Worm (Caenorhabditis elegans) whole organism, young adult: ENCODE results near the gene set-24.
A peak's percentile ranks its signal among the peaks of the same experiment; 100 is the strongest.

Source experiments
- F10E7.11 ChIP-seq: sonication (generic microtip); optimal IDR thresholded peaks from 2 replicates; lab custom pipeline; 2017; ENCODE audit warnings: mild to moderate bottlenecking, missing genetic modification characterization, moderate library complexity, missing compliant biosample characterization
- F57C9.4 ChIP-seq: sonication (generic microtip); optimal IDR thresholded peaks from 2 replicates; lab custom pipeline; 2017; ENCODE audit warnings: mild to moderate bottlenecking, missing genetic modification characterization, missing compliant biosample characterization
- T26A5.8 ChIP-seq: sonication (generic microtip); optimal IDR thresholded peaks from 2 replicates; lab custom pipeline; 2016; ENCODE audit warnings: missing genetic modification characterization, missing compliant biosample characterization
- Y53G8AR.9 ChIP-seq: fragments of 200-800 bp; sonication (Bioruptor generic); conservative IDR thresholded peaks from 2 replicates; pipeline ENCODE4 v1.3.6; 2022; ENCODE audit warnings: missing genetic modification reagents, missing genetic modification characterization, missing compliant biosample characterization
- bed-1 ChIP-seq: fragments of 200-800 bp; sonication (Bioruptor generic); IDR thresholded peaks from 2 replicates; pipeline ENCODE4 v1.3.6; 2022; ENCODE audit warnings: missing genetic modification reagents, missing genetic modification characterization, missing compliant biosample characterization
- ceh-100 ChIP-seq: fragments of 200-800 bp; sonication (Bioruptor generic); IDR thresholded peaks from 2 replicates; pipeline ENCODE4 v1.3.6; 2022; ENCODE audit warnings: missing genetic modification reagents, missing genetic modification characterization, missing compliant biosample characterization
- ceh-27 ChIP-seq: fragments of 200-800 bp; sonication (Bioruptor generic); optimal IDR thresholded peaks from 2 replicates; lab custom pipeline; 2018; ENCODE audit warnings: mild to moderate bottlenecking, missing genetic modification characterization, moderate library complexity, missing compliant biosample characterization
- ceh-91 ChIP-seq: fragments of 200-800 bp; sonication (Bioruptor generic); IDR thresholded peaks from 2 replicates; pipeline ENCODE4 v1.3.6; 2022; ENCODE audit warnings: missing genetic modification reagents, missing genetic modification characterization, missing compliant biosample characterization
- dox-1 ChIP-seq: fragments of 200-800 bp; sonication (Bioruptor generic); IDR thresholded peaks from 2 replicates; pipeline ENCODE4 v1.3.6; 2022; ENCODE audit warnings: missing genetic modification reagents, missing genetic modification characterization, missing compliant biosample characterization
- efl-1 ChIP-seq: fragments of 150-350 bp; optimal IDR thresholded peaks from 2 replicates; lab custom pipeline; 2014; ENCODE audit warnings: missing biosample characterization, missing genetic modification reagents, missing genetic modification characterization
- let-526 ChIP-seq: fragments of 200-800 bp; sonication (Bioruptor generic); IDR thresholded peaks from 2 replicates; pipeline ENCODE4 v1.3.6; 2022; ENCODE audit warnings: missing genetic modification reagents, missing genetic modification characterization, missing compliant biosample characterization
- lin-26 ChIP-seq: fragments of 200-800 bp; sonication (Bioruptor generic); IDR thresholded peaks from 2 replicates; pipeline ENCODE4 v1.3.6; 2022; ENCODE audit warnings: missing genetic modification reagents, missing genetic modification characterization, missing compliant biosample characterization
- madf-8 ChIP-seq: fragments of 200-800 bp; sonication (Bioruptor generic); conservative IDR thresholded peaks from 2 replicates; pipeline ENCODE4 v1.3.6; 2022; ENCODE audit warnings: missing genetic modification reagents, missing genetic modification characterization, missing compliant biosample characterization
- mxl-1 ChIP-seq: sonication (generic microtip); optimal IDR thresholded peaks from 2 replicates; lab custom pipeline; 2016; ENCODE audit warnings: missing genetic modification characterization, missing compliant biosample characterization
- nhr-179 ChIP-seq: sonication (generic microtip); optimal IDR thresholded peaks from 2 replicates; lab custom pipeline; 2016; ENCODE audit warnings: mild to moderate bottlenecking, missing genetic modification characterization, missing compliant biosample characterization
- nhr-80 ChIP-seq: sonication (generic microtip); optimal IDR thresholded peaks from 2 replicates; lab custom pipeline; 2016; ENCODE audit warnings: missing genetic modification characterization, missing compliant biosample characterization
- pbrm-1 ChIP-seq: fragments of 200-800 bp; sonication (Bioruptor generic); IDR thresholded peaks from 2 replicates; pipeline ENCODE4 v1.3.6; 2022; ENCODE audit warnings: missing genetic modification reagents, missing genetic modification characterization, missing compliant biosample characterization
- pha-4 ChIP-seq: fragments of 150-350 bp; sonication (generic microtip); optimal IDR thresholded peaks from 2 replicates; lab custom pipeline; 2014; ENCODE audit warnings: missing biosample characterization, missing genetic modification reagents, missing genetic modification characterization
- rcor-1 ChIP-seq: fragments of 200-800 bp; sonication (Bioruptor generic); IDR thresholded peaks from 2 replicates; pipeline ENCODE4 v1.3.6; 2022; ENCODE audit warnings: missing genetic modification reagents, missing genetic modification characterization, missing compliant biosample characterization
- snpc-1.1 ChIP-seq: sonication (generic microtip); optimal IDR thresholded peaks from 2 replicates; lab custom pipeline; 2017; ENCODE audit warnings: missing genetic modification characterization, mild to moderate bottlenecking, missing compliant biosample characterization, antibody characterized with exemption, moderate library complexity, missing genotype, missing genetic modification reagents; ENCODE audit not compliant: insufficient read depth
- snpc-3.4 ChIP-seq: sonication (generic microtip); optimal IDR thresholded peaks from 2 replicates; lab custom pipeline; 2017; ENCODE audit warnings: missing genetic modification characterization, mild to moderate bottlenecking, missing compliant biosample characterization, antibody characterized with exemption, moderate library complexity, missing genotype, missing genetic modification reagents
- snpc-4 ChIP-seq, 5 experiments: fragments of 150-350 bp in 1 of 5; sonication (generic microtip) in 4 of 5; optimal IDR thresholded peaks; 2 replicates each; lab custom pipeline; 2014 to 2018; ENCODE audit warnings: missing genetic modification characterization in 5 of 5, missing biosample characterization in 3 of 5, antibody characterized with exemption in 2 of 5, mild to moderate bottlenecking in 2 of 5, missing compliant biosample characterization in 2 of 5, missing genotype in 2 of 5, moderate library complexity in 2 of 5, missing genetic modification reagents in 1 of 5
- somi-1 ChIP-seq: fragments of 200-800 bp; sonication (Bioruptor generic); optimal IDR thresholded peaks from 2 replicates; lab custom pipeline; 2018; ENCODE audit warnings: mild to moderate bottlenecking, missing genetic modification characterization, missing compliant biosample characterization
- unc-130 ChIP-seq: sonication (generic microtip); optimal IDR thresholded peaks from 2 replicates; lab custom pipeline; 2016; ENCODE audit warnings: missing genetic modification reagents, missing genetic modification characterization, missing compliant biosample characterization
- unc-62 ChIP-seq: fragments of 150-350 bp; optimal IDR thresholded peaks from 2 replicates; lab custom pipeline; 2014; ENCODE audit warnings: missing biosample characterization, missing genetic modification reagents, missing genetic modification characterization
- ztf-25 ChIP-seq: fragments of 200-800 bp; sonication (Bioruptor generic); IDR thresholded peaks from 2 replicates; pipeline ENCODE4 v1.3.6; 2022; ENCODE audit warnings: missing genetic modification reagents, missing genetic modification characterization, missing compliant biosample characterization
- ztf-28 ChIP-seq: fragments of 200-800 bp; sonication (Bioruptor generic); IDR thresholded peaks from 2 replicates; pipeline ENCODE4 v1.3.6; 2022; ENCODE audit warnings: missing genetic modification reagents, missing genetic modification characterization, missing compliant biosample characterization
- ztf-6 ChIP-seq: fragments of 200-800 bp; sonication (Bioruptor generic); IDR thresholded peaks from 2 replicates; pipeline ENCODE4 v1.3.6; 2022; ENCODE audit warnings: missing genetic modification reagents, missing genetic modification characterization, missing compliant biosample characterization

set-24 gene

DNA sequence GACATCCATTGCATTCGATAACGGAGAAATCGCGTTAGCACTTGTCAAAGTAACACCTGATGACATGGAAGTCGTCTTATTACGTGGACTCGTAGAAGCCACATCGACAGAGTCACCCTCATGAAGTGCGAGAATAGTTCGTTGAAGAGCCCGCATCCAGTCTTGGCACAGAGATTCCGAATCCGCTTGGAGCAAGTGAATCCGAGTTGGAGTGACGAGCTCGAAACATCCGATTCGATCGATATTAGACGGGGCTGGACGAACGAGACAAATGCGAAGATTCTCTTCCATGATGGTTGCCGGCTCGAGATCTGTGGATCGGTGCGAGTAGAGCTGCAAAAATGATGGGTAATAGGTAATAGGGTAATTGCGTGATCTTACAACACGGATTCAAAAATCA is 53.5 kb downstream of the set-24 start:
- TF ChIP-seq Y53G8AR.9 (GFP tag; lab: Robert Waterston, UW) (no peak), snpc-4 (GFP tag; optimal IDR thresholded peaks at IDR 0.05; lab: Kevin White, UChicago) (no peak), snpc-4 (tag; optimal IDR thresholded peaks at IDR 0.05; lab: Kevin White, UChicago) (no peak), mxl-1 (tag; lab: Kevin White, UChicago) (no peak), ceh-91 (GFP tag; lab: Robert Waterston, UW) (no peak), somi-1 (GFP tag; lab: Kevin White, UChicago) (no peak), dox-1 (no peak), F10E7.11 (tag; lab: Kevin White, UChicago) (no peak), ceh-100 (GFP tag; lab: Robert Waterston, UW) (no peak), ztf-25 (GFP tag; lab: Robert Waterston, UW) (no peak), pha-4 (tag; lab: Kevin White, UChicago) (no peak), F57C9.4 (no peak), rcor-1 (GFP tag; lab: Robert Waterston, UW) (no peak), nhr-179 (tag; lab: Kevin White, UChicago) (no peak), ztf-28 (no peak), nhr-80 (tag; lab: Kevin White, UChicago) (no peak), efl-1 (GFP tag; lab: Kevin White, UChicago) (no peak), ceh-27 (GFP tag; lab: Kevin White, UChicago) (no peak)

ce11 chrII:12076355-12076754 is 54.4 kb downstream of the set-24 start:
- TF ChIP-seq madf-8: no peak
- peak; percentile 7 for TF ChIP-seq snpc-1.1 (tag; lab: Kevin White, UChicago)
- no peak for TF ChIP-seq lin-26 (GFP tag; lab: Robert Waterston, UW)
- TF ChIP-seq snpc-4 (GFP tag; optimal IDR thresholded peaks at IDR 0.05; lab: Kevin White, UChicago): peak; percentile 26
- TF ChIP-seq snpc-4 (tag; optimal IDR thresholded peaks at IDR 0.05; lab: Kevin White, UChicago): peak in 2 of 4 experiments; percentile 87
- TF ChIP-seq unc-130 (GFP tag; lab: Kevin White, UChicago): no peak
- TF ChIP-seq bed-1 (GFP tag; lab: Robert Waterston, UW): no peak

DNA sequence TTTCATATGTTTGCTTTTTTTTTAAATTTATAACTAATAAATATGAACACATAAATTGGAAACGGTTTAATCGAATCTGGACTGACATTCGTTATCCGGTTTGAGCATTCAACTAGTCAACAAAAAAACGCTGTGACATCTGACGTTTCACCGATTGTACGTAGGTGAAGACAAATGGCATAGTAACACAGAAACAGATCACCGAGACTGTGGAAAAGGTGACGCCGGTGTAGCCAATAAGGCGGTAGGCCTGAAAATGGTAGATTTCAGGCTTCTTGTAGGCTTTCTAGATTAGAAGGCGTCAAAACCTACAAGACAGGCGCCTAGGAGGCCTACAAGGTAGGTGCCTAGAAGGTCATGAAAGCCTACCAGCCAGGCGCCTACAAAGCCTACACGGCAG is 59.5 kb downstream of the set-24 start:
- no peak for TF ChIP-seq somi-1 (GFP tag; lab: Kevin White, UChicago)
- peak; percentile 77; the same call in 1 of the 2 replicates for TF ChIP-seq ztf-25 (GFP tag; lab: Robert Waterston, UW)
- TF ChIP-seq, all 124 proteins: peak for 1

DNA sequence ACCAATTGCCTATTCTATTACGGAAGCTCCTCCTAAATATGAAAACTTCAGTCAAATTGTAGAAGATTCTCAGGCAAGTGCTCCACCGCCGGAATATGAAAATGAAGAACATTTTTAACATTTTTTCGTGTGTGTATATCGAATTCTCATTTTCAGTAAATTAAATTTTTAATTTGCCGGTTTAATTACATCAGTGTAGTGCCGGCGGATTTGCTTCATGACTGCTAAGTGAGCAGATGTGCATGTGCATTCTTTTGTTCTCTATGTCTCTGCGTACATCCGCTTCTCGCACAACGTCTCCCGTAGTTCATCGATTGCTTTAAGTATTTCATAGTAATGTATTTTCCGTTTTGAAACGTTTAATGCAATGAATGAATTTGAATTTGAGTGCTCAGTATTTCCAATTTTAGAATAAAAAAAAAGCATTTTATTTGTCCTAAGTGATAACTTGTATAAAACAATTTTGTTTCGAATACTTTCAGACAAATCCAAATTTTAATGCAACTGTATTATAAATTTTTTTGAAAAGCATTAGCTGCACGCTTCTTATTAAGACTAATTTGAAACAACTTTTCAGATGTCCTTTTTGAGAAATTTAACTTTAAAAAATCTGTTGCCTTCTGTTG is 63.2 kb downstream of the set-24 start, which contains the start of gene Y17G7B.22:
Y17G7B.22 (plus strand) TSS at position 576 of the 626 bp plus-strand sequence.
- TF ChIP-seq nhr-80 (tag; lab: Kevin White, UChicago) (no peak), T26A5.8 (tag; lab: Kevin White, UChicago) (no peak), unc-62 (GFP tag; lab: Kevin White, UChicago) (no peak), mxl-1 (tag; lab: Kevin White, UChicago) (no peak), ztf-25 (GFP tag; lab: Robert Waterston, UW) (no peak), somi-1 (GFP tag; lab: Kevin White, UChicago) (no peak), F10E7.11 (tag; lab: Kevin White, UChicago) (no peak), snpc-3.4 (tag; lab: Kevin White, UChicago) (no peak), ztf-6 (GFP tag; lab: Robert Waterston, UW) (no peak), let-526 (no peak), pbrm-1 (GFP tag; lab: Robert Waterston, UW) (no peak), ceh-100 (GFP tag; lab: Robert Waterston, UW) (no peak)
